Worm (Caenorhabditis elegans): ENCODE results near the gene cutl-16.
A peak's percentile ranks its signal among the peaks of the same experiment; 100 is the strongest.

The cutl-16 gene

ce11 chrII:6491187-6491586, 50.0 kb downstream of the cutl-16 start (continued):
- peak; percentile 72 for TF ChIP-seq lin-38 (GFP tag; IDR thresholded peaks at IDR 0.05)
- TF ChIP-seq zip-11 (GFP tag; IDR thresholded peaks at IDR 0.05), result no peak
- TF ChIP-seq Y75B8A.6 (GFP tag; IDR thresholded peaks at IDR 0.05), result no peak
- TF ChIP-seq tra-1 (GFP tag; IDR thresholded peaks at IDR 0.05), result 0 out of 2 replicates have a peak, but pooled peaks have one; percentile 11

- peak; percentile 49 for TF ChIP-seq nhr-11 (tag; optimal IDR thresholded peaks at IDR 0.05)
- TF ChIP-seq ctbp-1 (GFP tag; IDR thresholded peaks at IDR 0.05), result peak; percentile 73
- TF ChIP-seq hlh-11 (tag; optimal IDR thresholded peaks at IDR 0.05), result peak; percentile 77
- TF ChIP-seq lin-13 (GFP tag; optimal IDR thresholded peaks at IDR 0.05), result peak; percentile 68
- TF ChIP-seq lim-7 (GFP tag; IDR thresholded peaks at IDR 0.05), result peak; percentile 71
- peak; percentile 44 for TF ChIP-seq dpl-1 (GFP tag; optimal IDR thresholded peaks at IDR 0.05)
- TF ChIP-seq F44E2.7 (GFP tag; IDR thresholded peaks at IDR 0.05), result 0 out of 2 replicates have a peak, but pooled peaks have one; percentile 56
- TF ChIP-seq hmg-1.1 (GFP tag; IDR thresholded peaks at IDR 0.05), result peak; percentile 81
- no peak for TF ChIP-seq daf-19 (GFP tag; conservative IDR thresholded peaks at IDR 0.05)
- peak; percentile 71 for TF ChIP-seq F37D6.2 (tag; optimal IDR thresholded peaks at IDR 0.05)
- peak; percentile 85 for TF ChIP-seq mep-1 (tag; optimal IDR thresholded peaks at IDR 0.05)
- peak; percentile 61 for TF ChIP-seq mes-2 (tag; optimal IDR thresholded peaks at IDR 0.05; ENCODE audit: poor library complexity, severe bottlenecking)
- peak in 1 of 2 experiments; percentile 48 for TF ChIP-seq unc-62 (GFP tag; optimal IDR thresholded peaks at IDR 0.05 in 1 of 2)
- TF ChIP-seq unc-62 (tag; optimal IDR thresholded peaks at IDR 0.05), result no peak
- TF ChIP-seq ceh-28 (tag; optimal IDR thresholded peaks at IDR 0.05), result no peak
- TF ChIP-seq nhr-42 (GFP tag; IDR thresholded peaks at IDR 0.05), result peak; percentile 60; the same call in 1 of the 2 replicates
- peak; percentile 63 for TF ChIP-seq ceh-20 (GFP tag; IDR thresholded peaks at IDR 0.05)
- TF ChIP-seq pqm-1 (tag; optimal IDR thresholded peaks at IDR 0.05), result no peak
- TF ChIP-seq vab-7 (GFP tag; IDR thresholded peaks at IDR 0.05), result peak; percentile 41; the same call in 1 of the 2 replicates
- TF ChIP-seq D1046.2 (GFP tag; IDR thresholded peaks at IDR 0.05), result 0 out of 2 replicates have a peak, but pooled peaks have one; percentile 35
- 0 out of 2 replicates have a peak, but pooled peaks have one; percentile 23 for TF ChIP-seq snpc-1.2 (GFP tag; IDR thresholded peaks at IDR 0.05)
- TF ChIP-seq nhr-48 (tag; optimal IDR thresholded peaks at IDR 0.05), result peak; percentile 8
- TF ChIP-seq T26A8.4 (GFP tag; IDR thresholded peaks at IDR 0.05), result 0 out of 2 replicates have a peak, but pooled peaks have one; percentile 40
- peak; percentile 4 for TF ChIP-seq spr-1 (tag; optimal IDR thresholded peaks at IDR 0.05)
- peak; percentile 44 for TF ChIP-seq lin-38 (GFP tag; IDR thresholded peaks at IDR 0.05)
- peak; percentile 64 for TF ChIP-seq rbr-2 (tag; optimal IDR thresholded peaks at IDR 0.05)
- TF ChIP-seq hlh-30 (tag; optimal IDR thresholded peaks at IDR 0.05; ENCODE audit: insufficient read depth), result peak; percentile 22
- peak in 1 of 2 experiments; percentile 58 for TF ChIP-seq hif-1 (tag; optimal IDR thresholded peaks at IDR 0.05)
- TF ChIP-seq set-16 (GFP tag; IDR thresholded peaks at IDR 0.05), result peak; percentile 97
- peak; percentile 82 for TF ChIP-seq egl-43 (GFP tag; IDR thresholded peaks at IDR 0.05)
- peak; percentile 65 for TF ChIP-seq snpc-4 (tag; optimal IDR thresholded peaks at IDR 0.05)
- no peak for TF ChIP-seq sdz-12 (GFP tag; optimal IDR thresholded peaks at IDR 0.05)
- TF ChIP-seq daf-8 (GFP tag; IDR thresholded peaks at IDR 0.05), result no peak
- TF ChIP-seq ceh-32 (tag; optimal IDR thresholded peaks at IDR 0.05; ENCODE audit: poor library complexity), result no peak
- TF ChIP-seq mdl-1 (tag; optimal IDR thresholded peaks at IDR 0.05), result peak in 1 of 2 experiments; percentile 27
- no peak for TF ChIP-seq mdt-29 (GFP tag; IDR thresholded peaks at IDR 0.05)
- 0 out of 2 replicates have a peak, but pooled peaks have one; percentile 36 for TF ChIP-seq php-3 (GFP tag; IDR thresholded peaks at IDR 0.05)
- peak; percentile 77 for TF ChIP-seq fkh-10 (GFP tag; optimal IDR thresholded peaks at IDR 0.05)
- TF ChIP-seq nhr-41 (GFP tag; IDR thresholded peaks at IDR 0.05), result no peak
- TF ChIP-seq dmd-9 (GFP tag; IDR thresholded peaks at IDR 0.05), result no peak
- TF ChIP-seq unc-130 (GFP tag; optimal IDR thresholded peaks at IDR 0.05), result no peak
- TF ChIP-seq madf-5 (GFP tag; IDR thresholded peaks at IDR 0.05), result 0 out of 4 replicates have a peak, but pooled peaks of 1 of the 2 experiments have one; percentile 32
- peak; percentile 70 to 77 for TF ChIP-seq lsy-2 (tag; optimal IDR thresholded peaks at IDR 0.05)
- TF ChIP-seq mxl-3 (GFP tag; optimal IDR thresholded peaks at IDR 0.05), result peak; percentile 69
These were observed 50.7 kb downstream of the cutl-16 start, which contains the start of the genes T28D9.11 and T28D9.1 for ce11 chrII:6491817-6492452. T28D9.11 (minus strand) TSS chrII:6491993. T28D9.1 (plus strand) TSS chrII:6492402.

Measured in whole organism, L4 larva.